Fruit fly (Drosophila melanogaster) whole organism, embryonic: ENCODE results near the gene Pp2C1.
A peak's percentile ranks its signal among the peaks of the same experiment; 100 is the strongest.

Experiments
- Asciz ChIP-seq: fragments of 200-800 bp; sonication (Bioruptor generic); optimal IDR thresholded peaks from 2 replicates; lab custom pipeline; 2017; ENCODE audit warnings: missing biosample characterization, mild to moderate bottlenecking, missing genetic modification characterization, missing genetic modification reagents
- BEAF-32 ChIP-seq: fragments of 200-800 bp; sonication (Bioruptor generic); optimal IDR thresholded peaks from 3 replicates; lab custom pipeline; 2017; ENCODE audit warnings: missing biosample characterization, missing genetic modification characterization, mild to moderate bottlenecking, moderate library complexity, missing genetic modification reagents
- CG10654 ChIP-seq: fragments of 200-800 bp; sonication (Bioruptor generic); optimal IDR thresholded peaks from 2 replicates; lab custom pipeline; 2016; ENCODE audit warnings: missing biosample characterization, missing genetic modification characterization
- CG11560 ChIP-seq: fragments of 200-800 bp; sonication (Bioruptor generic); IDR thresholded peaks from 3 replicates; pipeline ENCODE4 v1.3.6; 2022; ENCODE audit warnings: missing biosample characterization, missing genetic modification characterization
- CG12391 ChIP-seq: fragments of 200-800 bp; sonication (Bioruptor generic); optimal IDR thresholded peaks from 3 replicates; lab custom pipeline; 2018; ENCODE audit warnings: missing biosample characterization, mild to moderate bottlenecking, missing genetic modification characterization, moderate library complexity
- CG12659 ChIP-seq: fragments of 200-800 bp; sonication (Bioruptor generic); optimal IDR thresholded peaks from 3 replicates; lab custom pipeline; 2017; ENCODE audit warnings: mild to moderate bottlenecking, missing biosample characterization, missing genetic modification reagents, missing genetic modification characterization
- CG1603 ChIP-seq: fragments of 200-800 bp; sonication (Bioruptor generic); optimal IDR thresholded peaks from 2 replicates; lab custom pipeline; 2019; ENCODE audit warnings: missing biosample characterization, mild to moderate bottlenecking, missing genetic modification characterization, moderate library complexity
- CG2129 ChIP-seq: fragments of 200-800 bp; sonication (Bioruptor generic); IDR thresholded peaks from 2 replicates; pipeline ENCODE4 v1.3.6; 2022; ENCODE audit warnings: missing biosample characterization, missing genetic modification characterization; ENCODE audit not compliant: partially characterized antibody
- CG2678 ChIP-seq: fragments of 200-800 bp; sonication (Bioruptor generic); optimal IDR thresholded peaks from 3 replicates; lab custom pipeline; 2019; ENCODE audit warnings: missing biosample characterization, mild to moderate bottlenecking, missing genetic modification characterization, moderate library complexity
- CG32772 ChIP-seq: fragments of 200-800 bp; sonication (Bioruptor generic); IDR thresholded peaks from 2 replicates; pipeline ENCODE4 v1.3.6; 2022; ENCODE audit warnings: missing biosample characterization, missing genetic modification characterization
- CG34224 ChIP-seq: fragments of 200-800 bp; sonication (Bioruptor generic); IDR thresholded peaks from 3 replicates; pipeline ENCODE4 v1.3.6; 2022; ENCODE audit warnings: missing biosample characterization, missing genetic modification characterization; ENCODE audit not compliant: partially characterized antibody
- CG4617 ChIP-seq: fragments of 200-800 bp; sonication (Bioruptor generic); optimal IDR thresholded peaks from 3 replicates; lab custom pipeline; 2016; ENCODE audit warnings: missing biosample characterization, missing genetic modification characterization, borderline replicate concordance
- CG7271 ChIP-seq: fragments of 200-800 bp; sonication (Bioruptor generic); optimal IDR thresholded peaks from 2 replicates; lab custom pipeline; 2018; ENCODE audit warnings: missing biosample characterization, mild to moderate bottlenecking, missing genetic modification characterization, moderate library complexity
- CG7963 ChIP-seq: fragments of 200-800 bp; sonication (Bioruptor generic); IDR thresholded peaks from 3 replicates; pipeline ENCODE4 v1.3.6; 2022; ENCODE audit warnings: missing biosample characterization, missing genetic modification characterization; ENCODE audit not compliant: partially characterized antibody
- CG8290 ChIP-seq, 3 experiments: fragments of 200-800 bp; sonication (Bioruptor generic); optimal IDR thresholded peaks; 2 replicates each; lab custom pipeline; 2016 to 2019; ENCODE audit warnings: missing biosample characterization in 3 of 3, missing genetic modification characterization in 3 of 3, mild to moderate bottlenecking in 2 of 3, moderate library complexity in 1 of 3
- CG8478 ChIP-seq: fragments of >200 bp; optimal IDR thresholded peaks from 2 replicates; lab custom pipeline; 2018
- CG9797 ChIP-seq: fragments of 200-800 bp; sonication (Bioruptor generic); optimal IDR thresholded peaks from 3 replicates; lab custom pipeline; 2018; ENCODE audit warnings: missing biosample characterization, mild to moderate bottlenecking, missing genetic modification characterization
- Camta ChIP-seq: fragments of 200-800 bp; sonication (Bioruptor generic); optimal IDR thresholded peaks from 2 replicates; lab custom pipeline; 2016; ENCODE audit warnings: missing biosample characterization, missing genetic modification characterization
- Doc3 ChIP-seq: fragments of 200-800 bp; sonication (Bioruptor generic); IDR thresholded peaks from 3 replicates; pipeline ENCODE4 v1.3.6; 2022; ENCODE audit warnings: missing biosample characterization, missing genetic modification characterization; ENCODE audit not compliant: partially characterized antibody
- Dref ChIP-seq: fragments of 200-800 bp; sonication (Bioruptor generic); IDR thresholded peaks from 2 replicates; pipeline ENCODE4 v1.3.6; 2022; ENCODE audit warnings: missing biosample characterization, missing genetic modification characterization
- Elba2 ChIP-seq: fragments of 200-800 bp; sonication (Bioruptor generic); optimal IDR thresholded peaks from 3 replicates; lab custom pipeline; 2016; ENCODE audit warnings: missing biosample characterization, missing genetic modification characterization
- Lhr ChIP-seq: fragments of 200-800 bp; sonication (Bioruptor generic); optimal IDR thresholded peaks from 3 replicates; lab custom pipeline; 2017; ENCODE audit warnings: mild to moderate bottlenecking, missing biosample characterization, missing genetic modification reagents, missing genetic modification characterization
- Med ChIP-seq: fragments of 200-800 bp; sonication (Bioruptor generic); peaks from one replicate; lab custom pipeline; 2016; ENCODE audit warnings: missing biosample characterization, missing genetic modification characterization, mild to moderate bottlenecking, inconsistent platforms, moderate library complexity
- NC2α ChIP-seq: fragments of 200-800 bp; sonication (Bioruptor generic); optimal IDR thresholded peaks from 2 replicates; lab custom pipeline; 2016; ENCODE audit warnings: missing biosample characterization, missing genetic modification characterization
- Opbp ChIP-seq: fragments of 200-800 bp; sonication (Bioruptor generic); IDR thresholded peaks from 3 replicates; pipeline ENCODE4 v1.3.6; 2022; ENCODE audit warnings: missing biosample characterization, missing genetic modification characterization; ENCODE audit not compliant: partially characterized antibody
- Poxn ChIP-seq: fragments of 200-800 bp; sonication (Bioruptor generic); IDR thresholded peaks from 2 replicates; pipeline ENCODE4 v1.3.6; 2022; ENCODE audit warnings: missing biosample characterization, missing genetic modification characterization
- Sry-δ ChIP-seq: fragments of 200-800 bp; sonication (Bioruptor generic); optimal IDR thresholded peaks from 2 replicates; lab custom pipeline; 2016; ENCODE audit warnings: missing biosample characterization, missing genetic modification characterization
- YL-1 ChIP-seq: fragments of 200-800 bp; sonication (Bioruptor generic); optimal IDR thresholded peaks from 3 replicates; lab custom pipeline; 2017; ENCODE audit warnings: missing biosample characterization, mild to moderate bottlenecking, missing genetic modification characterization
- bbx ChIP-seq: fragments of 200-800 bp; sonication (Bioruptor generic); IDR thresholded peaks from 2 replicates; pipeline ENCODE4 v1.3.6; 2022; ENCODE audit warnings: missing biosample characterization, missing genetic modification characterization; ENCODE audit not compliant: partially characterized antibody
- ci ChIP-seq: fragments of 200-800 bp; sonication (Bioruptor generic); IDR thresholded peaks from 3 replicates; pipeline ENCODE4 v1.3.6; 2022; ENCODE audit warnings: missing biosample characterization, missing genetic modification characterization
- dmrt99B ChIP-seq: fragments of 200-800 bp; sonication (Bioruptor generic); optimal IDR thresholded peaks from 2 replicates; lab custom pipeline; 2018; ENCODE audit warnings: missing biosample characterization, mild to moderate bottlenecking, missing genetic modification characterization, moderate library complexity
- ewg ChIP-seq: fragments of 200-800 bp; sonication (Bioruptor generic); optimal IDR thresholded peaks from 3 replicates; lab custom pipeline; 2017; ENCODE audit warnings: mild to moderate bottlenecking, missing biosample characterization, missing genetic modification reagents, missing genetic modification characterization
- gcm ChIP-seq: fragments of 200-800 bp; sonication (Bioruptor generic); optimal IDR thresholded peaks from 2 replicates; lab custom pipeline; 2019; ENCODE audit warnings: missing biosample characterization, mild to moderate bottlenecking, missing genetic modification characterization, moderate library complexity
- gfzf ChIP-seq: fragments of 200-800 bp; sonication (Bioruptor generic); optimal IDR thresholded peaks from 2 replicates; lab custom pipeline; 2016; ENCODE audit warnings: missing biosample characterization, mild to moderate bottlenecking, missing genetic modification characterization, moderate library complexity
- gsb-n ChIP-seq: fragments of 200-800 bp; sonication (Bioruptor generic); optimal IDR thresholded peaks from 3 replicates; lab custom pipeline; 2018; ENCODE audit warnings: missing biosample characterization, mild to moderate bottlenecking, missing genetic modification characterization
- insv ChIP-seq, 2 experiments: fragments of 200-800 bp; sonication (Bioruptor generic); optimal IDR thresholded peaks; 3 replicates each; lab custom pipeline; 2016 to 2018; ENCODE audit warnings: missing biosample characterization in 2 of 2, missing genetic modification characterization in 2 of 2
- inv ChIP-seq: fragments of 200-800 bp; sonication (Bioruptor generic); IDR thresholded peaks from 2 replicates; pipeline ENCODE4 v1.3.6; 2022; ENCODE audit warnings: missing biosample characterization, missing genetic modification characterization; ENCODE audit not compliant: partially characterized antibody
- mld ChIP-seq: fragments of 200-800 bp; sonication (Bioruptor generic); IDR thresholded peaks from 3 replicates; pipeline ENCODE4 v1.3.6; 2022; ENCODE audit warnings: missing biosample characterization, missing genetic modification characterization; ENCODE audit not compliant: partially characterized antibody
- nerfin-2 ChIP-seq: fragments of 200-800 bp; sonication (Bioruptor generic); IDR thresholded peaks from 2 replicates; pipeline ENCODE4 v1.3.6; 2022; ENCODE audit warnings: missing biosample characterization, missing genetic modification characterization; ENCODE audit not compliant: partially characterized antibody
- nom ChIP-seq: fragments of 200-800 bp; sonication (Bioruptor generic); optimal IDR thresholded peaks from 2 replicates; lab custom pipeline; 2017; ENCODE audit warnings: missing biosample characterization, missing genetic modification characterization, mild to moderate bottlenecking, moderate library complexity, missing genetic modification reagents
- pzg ChIP-seq: fragments of 200-800 bp; sonication (Bioruptor generic); optimal IDR thresholded peaks from 3 replicates; lab custom pipeline; 2018; ENCODE audit warnings: missing biosample characterization, mild to moderate bottlenecking, missing genetic modification characterization, moderate library complexity
- row ChIP-seq: fragments of 200-800 bp; sonication (Bioruptor generic); IDR thresholded peaks from 3 replicates; pipeline ENCODE4 v1.3.6; 2022; ENCODE audit warnings: missing biosample characterization, missing genetic modification characterization
- tna ChIP-seq: fragments of 200-800 bp; sonication (Bioruptor generic); IDR thresholded peaks from 2 replicates; pipeline ENCODE4 v1.3.6; 2022; ENCODE audit warnings: missing biosample characterization, missing genetic modification characterization; ENCODE audit not compliant: partially characterized antibody
- vnd ChIP-seq: fragments of 200-800 bp; sonication (Bioruptor generic); IDR thresholded peaks from 3 replicates; pipeline ENCODE4 v1.3.6; 2022; ENCODE audit warnings: missing biosample characterization, missing genetic modification characterization; ENCODE audit not compliant: partially characterized antibody

The Pp2C1 gene

DNA sequence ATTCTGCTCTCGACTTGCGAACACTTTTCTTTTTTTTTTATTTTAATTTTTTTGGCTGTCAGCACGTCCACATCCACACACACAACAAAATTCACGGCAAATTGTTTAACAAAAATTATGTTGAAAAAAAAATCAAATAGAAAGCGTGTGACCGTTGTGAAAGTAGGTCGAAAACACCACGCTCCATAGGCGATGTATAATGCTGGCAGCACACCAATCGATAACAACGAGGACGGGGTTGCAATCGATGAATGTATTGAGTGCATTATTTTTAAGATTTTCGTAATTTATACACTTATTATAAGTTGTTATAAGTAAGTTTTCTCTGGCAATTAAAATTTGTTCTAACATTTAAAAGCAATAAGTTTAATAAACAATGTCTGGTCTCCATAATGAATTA lies at the start of gene Pp2C1 (continued):
- peak; percentile 40 for TF ChIP-seq CG2129 (GFP tag; lab: Robert Waterston, UW)
- TF ChIP-seq CG7271 (tag; lab: Kevin White, UChicago): no peak
- TF ChIP-seq ewg (GFP tag; lab: Kevin White, UChicago): no peak
- TF ChIP-seq Asciz (GFP tag; lab: Kevin White, UChicago): peak; percentile 98
- TF ChIP-seq Poxn: no peak
- 0 out of 3 replicates have a peak, but pooled peaks have one; percentile 14 for TF ChIP-seq ci (GFP tag; lab: Robert Waterston, UW)
- TF ChIP-seq Elba2 (GFP tag; lab: Kevin White, UChicago): peak; percentile 79
- peak; percentile 90 for TF ChIP-seq Opbp (GFP tag; lab: Robert Waterston, UW)
- TF ChIP-seq CG12659 (GFP tag; lab: Kevin White, UChicago): peak; percentile 14
- TF ChIP-seq Lhr (GFP tag; lab: Kevin White, UChicago): peak; percentile 4
- peak; percentile 77 for TF ChIP-seq gfzf (GFP tag; lab: Kevin White, UChicago)
- TF ChIP-seq BEAF-32 (GFP tag; lab: Kevin White, UChicago): peak; percentile 83
- TF ChIP-seq vnd (GFP tag; lab: Robert Waterston, UW): peak; percentile 70
- peak; percentile 51; the same call in 2 of the 3 replicates for TF ChIP-seq CG34224 (GFP tag; lab: Robert Waterston, UW)
- peak; percentile 65 for TF ChIP-seq Med (GFP tag; lab: Kevin White, UChicago)
- peak; percentile 87; the same call in 2 of the 3 replicates for TF ChIP-seq CG11560
- no peak for TF ChIP-seq CG8290 (GFP tag; optimal IDR thresholded peaks at IDR 0.05; lab: Kevin White, UChicago)
- TF ChIP-seq CG8290 (tag; optimal IDR thresholded peaks at IDR 0.05; lab: Kevin White, UChicago): peak; percentile 16 to 49
- TF ChIP-seq pzg (GFP tag; lab: Kevin White, UChicago): peak; percentile 67
- TF ChIP-seq CG9797 (GFP tag; lab: Kevin White, UChicago): peak; percentile 61
- TF ChIP-seq nerfin-2 (GFP tag; lab: Robert Waterston, UW): peak; percentile 68; the same call in 1 of the 2 replicates
- TF ChIP-seq YL-1 (GFP tag; lab: Kevin White, UChicago): no peak
- peak; percentile 45 for TF ChIP-seq CG1603 (tag; lab: Kevin White, UChicago)
- peak; percentile 74 for TF ChIP-seq inv (GFP tag; lab: Robert Waterston, UW)
- TF ChIP-seq Camta: no peak
- TF ChIP-seq CG32772 (GFP tag; lab: Robert Waterston, UW): 0 out of 2 replicates have a peak, but pooled peaks have one; percentile 22
- TF ChIP-seq tna (GFP tag; lab: Robert Waterston, UW): peak; percentile 67
- TF ChIP-seq gsb-n (tag; lab: Kevin White, UChicago): no peak
- peak; percentile 21 for TF ChIP-seq CG4617 (GFP tag; lab: Kevin White, UChicago)
- TF ChIP-seq bbx: peak; percentile 85
- peak; percentile 72 for TF ChIP-seq row
- no peak for TF ChIP-seq CG8478 (lab: Kevin White, UChicago)
- TF ChIP-seq dmrt99B (tag; lab: Kevin White, UChicago): no peak
- peak; percentile 72; the same call in 2 of the 3 replicates for TF ChIP-seq CG7963 (GFP tag; lab: Robert Waterston, UW)
- no peak for TF ChIP-seq nom (GFP tag; lab: Kevin White, UChicago)
- peak; percentile 73 for TF ChIP-seq Sry-δ (GFP tag; lab: Kevin White, UChicago)
- TF ChIP-seq gcm: no peak
- TF ChIP-seq CG12391 (tag; lab: Kevin White, UChicago): peak; percentile 4
- no peak for TF ChIP-seq CG2678 (tag; lab: Kevin White, UChicago)
- 0 out of 3 replicates have a peak, but pooled peaks have one; percentile 34 for TF ChIP-seq mld
- TF ChIP-seq Doc3 (GFP tag; lab: Robert Waterston, UW): peak; percentile 60; the same call in 2 of the 3 replicates
- TF ChIP-seq insv (GFP tag; optimal IDR thresholded peaks at IDR 0.05; lab: Kevin White, UChicago): no peak
- no peak for TF ChIP-seq CG10654 (GFP tag; lab: Kevin White, UChicago)
- no peak for TF ChIP-seq NC2α
- TF ChIP-seq Dref (GFP tag; lab: Robert Waterston, UW): peak; percentile 88
